Fruit fly (Drosophila melanogaster): ENCODE measurements around the gene CG14309.

dm6 chr3R:18385593-18385992, 721 bp upstream of the CG14309 start, which contains the start of gene cona:
- TF ChIP-seq CG8478 (optimal IDR thresholded peaks at IDR 0.05), result no peak
- no peak for TF ChIP-seq CTCF (optimal IDR thresholded peaks at IDR 0.05)

Measured in S2 (cell line).